Worm (Caenorhabditis elegans): Measurements from ENCODE around the gene F54D1.1.

ce11 chrIV:11311484-11311883, 49.8 kb downstream of the F54D1.1 start:
- TF ChIP-seq unc-130 (GFP tag; optimal IDR thresholded peaks at IDR 0.05) = no peak
- TF ChIP-seq aptf-2 (GFP tag; conservative IDR thresholded peaks at IDR 0.05) = no peak
- no peak for TF ChIP-seq efl-1 (GFP tag; optimal IDR thresholded peaks at IDR 0.05)
- no peak for TF ChIP-seq nfya-1 (tag; optimal IDR thresholded peaks at IDR 0.05; ENCODE audit: borderline replicate concordance, insufficient read depth)
- no peak for TF ChIP-seq ama-1 (optimal IDR thresholded peaks at IDR 0.05)
- TF ChIP-seq ama-1 (GFP tag; optimal IDR thresholded peaks at IDR 0.05) = no peak
- no peak for TF ChIP-seq snpc-1.3 (tag; optimal IDR thresholded peaks at IDR 0.05; ENCODE audit: insufficient read depth)
